Worm (Caenorhabditis elegans): Measurements from ENCODE around the gene srj-50.

DNA sequence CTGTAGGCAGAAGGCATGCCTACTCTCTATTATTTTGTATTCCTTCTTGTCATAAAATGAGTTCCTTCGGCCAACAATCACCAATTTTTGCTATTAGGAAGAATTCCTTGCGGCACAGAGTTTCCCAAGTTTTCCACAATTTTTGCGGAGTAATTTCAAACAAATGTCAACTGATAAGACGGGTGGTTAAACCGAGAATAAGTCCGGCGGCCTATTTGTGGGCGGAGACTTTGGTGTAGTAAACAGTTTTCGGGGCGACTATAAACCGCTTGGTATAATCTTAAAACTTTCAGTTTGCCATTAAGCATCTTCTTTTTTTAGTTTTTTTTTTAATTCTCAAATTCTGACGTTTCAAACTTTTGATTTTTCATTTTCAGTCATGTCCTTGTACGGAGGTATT is 48.2 kb downstream of the srj-50 start, which contains the start of gene ifc-1:
- no peak for TF ChIP-seq nhr-6 (tag; optimal IDR thresholded peaks at IDR 0.05)
- TF ChIP-seq skn-1 (tag; optimal IDR thresholded peaks at IDR 0.05), result no peak
- TF ChIP-seq ztf-1 (GFP tag; conservative IDR thresholded peaks at IDR 0.05), result no peak
- TF ChIP-seq dmd-4 (tag; optimal IDR thresholded peaks at IDR 0.05), result no peak
- TF ChIP-seq fos-1 (tag; optimal IDR thresholded peaks at IDR 0.05), result peak; percentile 34
- no peak for TF ChIP-seq elt-3 (tag; optimal IDR thresholded peaks at IDR 0.05)
- no peak for TF ChIP-seq aly-2 (tag; optimal IDR thresholded peaks at IDR 0.05)
- TF ChIP-seq nhr-237 (tag; optimal IDR thresholded peaks at IDR 0.05), result no peak
- TF ChIP-seq egl-27 (tag; optimal IDR thresholded peaks at IDR 0.05), result no peak
- TF ChIP-seq nhr-12 (tag; optimal IDR thresholded peaks at IDR 0.05), result no peak
- no peak for TF ChIP-seq peb-1 (tag; optimal IDR thresholded peaks at IDR 0.05)
- no peak for TF ChIP-seq nhr-11 (tag; optimal IDR thresholded peaks at IDR 0.05)
- TF ChIP-seq snpc-4 (tag; optimal IDR thresholded peaks at IDR 0.05), result no peak
- no peak for TF ChIP-seq lsy-2 (tag; optimal IDR thresholded peaks at IDR 0.05)

Data from whole organism, L2 larva.